Fruit fly (Drosophila melanogaster) whole organism, embryonic: Measurements from ENCODE around the gene CG7966.

Experiments used
- Ada2b ChIP-seq: fragments of 200-800 bp; sonication (Bioruptor generic); IDR thresholded peaks from 2 replicates; pipeline ENCODE4 v1.3.6; 2022; ENCODE audit warnings: missing biosample characterization, missing genetic modification characterization
- CG1024 ChIP-seq: fragments of 200-800 bp; sonication (Bioruptor generic); IDR thresholded peaks from 2 replicates; pipeline ENCODE4 v1.3.6; 2022; ENCODE audit warnings: missing biosample characterization, missing genetic modification characterization
- CG14965 ChIP-seq: fragments of 200-800 bp; sonication (Bioruptor generic); optimal IDR thresholded peaks from 2 replicates; lab custom pipeline; 2016; ENCODE audit warnings: missing biosample characterization, missing genetic modification characterization, borderline replicate concordance
- CG17186 ChIP-seq: fragments of 200-800 bp; sonication (Bioruptor generic); optimal IDR thresholded peaks from 3 replicates; lab custom pipeline; 2017; ENCODE audit warnings: missing biosample characterization, missing genetic modification reagents, missing genetic modification characterization
- CG8765 ChIP-seq: fragments of 200-800 bp; sonication (Bioruptor generic); IDR thresholded peaks from 2 replicates; pipeline ENCODE4 v1.3.6; 2022; ENCODE audit warnings: missing biosample characterization, missing genetic modification characterization
- Mad ChIP-seq: fragments of 200-800 bp; sonication (Bioruptor generic); optimal IDR thresholded peaks from 2 replicates; lab custom pipeline; 2016; ENCODE audit warnings: missing biosample characterization, missing genetic modification characterization
- exex ChIP-seq: fragments of 200-800 bp; sonication (Bioruptor generic); optimal IDR thresholded peaks from 4 replicates; lab custom pipeline; 2018; ENCODE audit warnings: missing biosample characterization, mild to moderate bottlenecking, missing genetic modification characterization, moderate library complexity
- onecut ChIP-seq: fragments of 200-800 bp; sonication (Bioruptor generic); IDR thresholded peaks from 2 replicates; pipeline ENCODE4 v1.3.6; 2022; ENCODE audit warnings: missing biosample characterization, missing genetic modification characterization
- pb ChIP-seq: fragments of 200-800 bp; sonication (Bioruptor generic); optimal IDR thresholded peaks from 3 replicates; lab custom pipeline; 2016; ENCODE audit warnings: missing biosample characterization, missing genetic modification characterization
- twi ChIP-seq: fragments of 200-800 bp; optimal IDR thresholded peaks from 2 replicates; lab custom pipeline; 2019; ENCODE audit warnings: missing biosample characterization, mild to moderate bottlenecking, missing genetic modification characterization, moderate library complexity

DNA sequence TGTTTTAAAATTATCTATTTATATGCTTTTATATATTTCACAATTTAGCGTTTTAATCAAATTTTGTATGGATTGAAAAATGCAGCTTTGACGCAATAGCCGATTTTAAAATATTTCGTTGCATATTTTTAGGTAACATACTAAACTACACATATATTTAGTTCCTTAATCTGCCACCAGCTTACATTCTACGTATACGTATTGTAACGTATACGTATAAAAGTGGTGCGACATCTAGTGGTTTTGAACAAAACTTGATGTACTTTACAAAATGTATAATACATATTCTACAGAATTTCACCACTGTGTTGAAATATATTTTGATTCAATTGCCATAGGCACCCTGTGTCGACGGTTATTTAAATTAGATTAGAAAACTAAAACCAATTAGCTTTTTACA lies 27.0 kb upstream of the CG7966 start:
- TF ChIP-seq onecut (no peak), CG1024 (no peak), Ada2b (GFP tag; lab: Robert Waterston, UW) (no peak), CG17186 (GFP tag; lab: Kevin White, UChicago) (no peak), CG14965 (GFP tag; lab: Kevin White, UChicago) (no peak), pb (GFP tag; lab: Kevin White, UChicago) (no peak), twi (tag; lab: Kevin White, UChicago) (no peak), exex (tag; lab: Kevin White, UChicago) (no peak), CG8765 (GFP tag; lab: Robert Waterston, UW) (no peak), Mad (GFP tag; lab: Kevin White, UChicago) (no peak)
